Worm (Caenorhabditis elegans): Measurements from ENCODE around the gene snt-7.

Gene snt-7

ce11 chrX:15199052-15199451 is at the start of gene snt-7:
Gene snt-7, minus strand, starts transcription at chrX:15199152.
- TF ChIP-seq mef-2 (tag; optimal IDR thresholded peaks at IDR 0.05) (no peak), ztf-11 (tag; optimal IDR thresholded peaks at IDR 0.05) (no peak), ces-1 (GFP tag; optimal IDR thresholded peaks at IDR 0.05) (no peak), hlh-4 (tag; optimal IDR thresholded peaks at IDR 0.05) (no peak), fkh-10 (GFP tag; optimal IDR thresholded peaks at IDR 0.05) (no peak), ceh-82 (tag; optimal IDR thresholded peaks at IDR 0.05) (no peak), tbx-2 (tag; optimal IDR thresholded peaks at IDR 0.05) (no peak), lin-15B (tag; optimal IDR thresholded peaks at IDR 0.05) (no peak), mdl-1 (tag; optimal IDR thresholded peaks at IDR 0.05) (no peak), vab-15 (tag; optimal IDR thresholded peaks at IDR 0.05) (no peak), isw-1 (GFP tag; IDR thresholded peaks at IDR 0.05) (no peak), nhr-77 (tag; optimal IDR thresholded peaks at IDR 0.05) (no peak), unc-86 (tag; optimal IDR thresholded peaks at IDR 0.05) (no peak), sptf-1 (tag; optimal IDR thresholded peaks at IDR 0.05) (no peak), nhr-84 (tag; optimal IDR thresholded peaks at IDR 0.05) (no peak), ceh-8 (GFP tag; optimal IDR thresholded peaks at IDR 0.05) (no peak), unc-98 (GFP tag; IDR thresholded peaks at IDR 0.05) (no peak), ceh-90 (tag; optimal IDR thresholded peaks at IDR 0.05) (no peak), zag-1 (tag; optimal IDR thresholded peaks at IDR 0.05) (no peak), pag-3 (tag; optimal IDR thresholded peaks at IDR 0.05; ENCODE audit: borderline replicate concordance, insufficient read depth) (no peak)

ce11 chrX:15246595-15246994 is 47.6 kb upstream of the snt-7 start:
- no peak for TF ChIP-seq nhr-90 (tag; optimal IDR thresholded peaks at IDR 0.05; ENCODE audit: poor library complexity)
- no peak for TF ChIP-seq nhr-11 (tag; optimal IDR thresholded peaks at IDR 0.05)
- TF ChIP-seq C16A3.4 (tag; optimal IDR thresholded peaks at IDR 0.05): peak; percentile 17
- peak; percentile 39 for TF ChIP-seq nhr-20 (tag; optimal IDR thresholded peaks at IDR 0.05)
- TF ChIP-seq F16B12.6 (tag; optimal IDR thresholded peaks at IDR 0.05): peak; percentile 72
- no peak for TF ChIP-seq C34B4.2 (tag; optimal IDR thresholded peaks at IDR 0.05)
- peak in 1 of 2 experiments; percentile 47 for TF ChIP-seq lin-35 (GFP tag; optimal IDR thresholded peaks at IDR 0.05)
- TF ChIP-seq nhr-85 (tag): no peak
- TF ChIP-seq unc-30 (tag; optimal IDR thresholded peaks at IDR 0.05): no peak
- TF ChIP-seq dsc-1 (tag; optimal IDR thresholded peaks at IDR 0.05): no peak
- TF ChIP-seq lin-14 (GFP tag; optimal IDR thresholded peaks at IDR 0.05): peak; percentile 76
- TF ChIP-seq blmp-1 (tag; optimal IDR thresholded peaks at IDR 0.05): peak; percentile 69
- TF ChIP-seq aha-1 (tag; optimal IDR thresholded peaks at IDR 0.05): no peak
- no peak for TF ChIP-seq nhr-71 (tag; optimal IDR thresholded peaks at IDR 0.05)
- no peak for TF ChIP-seq zip-4 (GFP tag; optimal IDR thresholded peaks at IDR 0.05)
- peak in 1 of 6 experiments; percentile 23 for TF ChIP-seq elt-3 (tag; optimal IDR thresholded peaks at IDR 0.05)
- TF ChIP-seq tlp-1 (tag; optimal IDR thresholded peaks at IDR 0.05): no peak
- no peak for TF ChIP-seq nhr-237 (tag; optimal IDR thresholded peaks at IDR 0.05)

- no peak for TF ChIP-seq efl-1 (optimal IDR thresholded peaks at IDR 0.05)
- peak in 1 of 2 experiments; percentile 91 for TF ChIP-seq efl-1 (GFP tag; optimal IDR thresholded peaks at IDR 0.05 in 1 of 2)
- no peak for TF ChIP-seq lsy-2 (tag; optimal IDR thresholded peaks at IDR 0.05)
Measured at ce11 chrX:15246182-15246581, 47.2 kb upstream of the snt-7 start, which contains the start of gene piki-1. Gene piki-1, minus strand, starts transcription at chrX:15246399.

- TF ChIP-seq nhr-19 (GFP tag; conservative IDR thresholded peaks at IDR 0.05): no peak
- no peak for TF ChIP-seq ceh-90 (tag; optimal IDR thresholded peaks at IDR 0.05)
- TF ChIP-seq swsn-7 (tag; optimal IDR thresholded peaks at IDR 0.05): no peak
- TF ChIP-seq lin-35 (GFP tag; optimal IDR thresholded peaks at IDR 0.05): no peak
- TF ChIP-seq C16A3.4 (tag; optimal IDR thresholded peaks at IDR 0.05): no peak
- TF ChIP-seq ceh-88 (GFP tag; IDR thresholded peaks at IDR 0.05): no peak
- TF ChIP-seq zip-4 (GFP tag; optimal IDR thresholded peaks at IDR 0.05): no peak
- no peak for TF ChIP-seq blmp-1 (tag; optimal IDR thresholded peaks at IDR 0.05)
- no peak for TF ChIP-seq nhr-237 (tag; optimal IDR thresholded peaks at IDR 0.05)
- TF ChIP-seq mdl-1 (tag; optimal IDR thresholded peaks at IDR 0.05): no peak
- TF ChIP-seq nhr-71 (tag; optimal IDR thresholded peaks at IDR 0.05): no peak
- TF ChIP-seq nhr-90 (tag; optimal IDR thresholded peaks at IDR 0.05; ENCODE audit: poor library complexity): no peak
- TF ChIP-seq nhr-20 (tag; optimal IDR thresholded peaks at IDR 0.05): no peak
- TF ChIP-seq lir-3 (tag; optimal IDR thresholded peaks at IDR 0.05; ENCODE audit: poor library complexity): no peak
- no peak for TF ChIP-seq egl-13 (tag; optimal IDR thresholded peaks at IDR 0.05)
- no peak for TF ChIP-seq snpc-4 (tag; optimal IDR thresholded peaks at IDR 0.05)
Measured at ce11 chrX:15242726-15243125, 43.8 kb upstream of the snt-7 start.

All from whole organism, L1 larva.